Fruit fly (Drosophila melanogaster) whole organism, pupa: ENCODE measurements around the gene Max.

Source experiments
- CG10348 ChIP-seq: fragments of 200-800 bp; sonication (Bioruptor generic); IDR thresholded peaks from 2 replicates; pipeline ENCODE4 v1.3.6; 2022; ENCODE audit warnings: missing biosample characterization, missing genetic modification characterization
- CG14655 ChIP-seq: fragments of 200-800 bp; sonication (Bioruptor generic); optimal IDR thresholded peaks from 3 replicates; lab custom pipeline; 2017; ENCODE audit warnings: mild to moderate bottlenecking, missing biosample characterization, missing genetic modification reagents, missing genetic modification characterization
- CG9948 ChIP-seq: fragments of 200-800 bp; sonication (Bioruptor generic); optimal IDR thresholded peaks from 2 replicates; lab custom pipeline; 2018; ENCODE audit warnings: missing biosample characterization, mild to moderate bottlenecking, missing genetic modification characterization, moderate library complexity
- gl ChIP-seq: fragments of 200-800 bp; sonication (Bioruptor generic); optimal IDR thresholded peaks from 2 replicates; lab custom pipeline; 2018; ENCODE audit warnings: missing biosample characterization, mild to moderate bottlenecking, missing genetic modification characterization

dm6 chr3L:19234922-19235702 is 28.9 kb downstream of the Max start, which contains the start of gene fz2:
- no peak for TF ChIP-seq CG9948 (tag; lab: Kevin White, UChicago)
- TF ChIP-seq gl (tag; lab: Kevin White, UChicago): no peak
- TF ChIP-seq CG14655: no peak
- TF ChIP-seq CG10348 (GFP tag; lab: Robert Waterston, UW): no peak
